Worm (Caenorhabditis elegans) whole organism, L1 larva: Measurements from ENCODE around the gene F58B4.3.

Experiments used
- C04F5.9 ChIP-seq: sonication (generic microtip); optimal IDR thresholded peaks from 2 replicates; lab custom pipeline; 2016; ENCODE audit warnings: missing genetic modification characterization, missing compliant biosample characterization
- C34B4.2 ChIP-seq: sonication (generic microtip); optimal IDR thresholded peaks from 2 replicates; lab custom pipeline; 2017; ENCODE audit warnings: mild to moderate bottlenecking, missing genetic modification characterization, missing compliant biosample characterization
- F16B12.6 ChIP-seq: fragments of 150-350 bp; optimal IDR thresholded peaks from 2 replicates; lab custom pipeline; 2014; ENCODE audit warnings: missing biosample characterization, missing genetic modification characterization
- ceh-8 ChIP-seq: fragments of 200-800 bp; sonication (Bioruptor generic); optimal IDR thresholded peaks from 2 replicates; lab custom pipeline; 2018; ENCODE audit warnings: mild to moderate bottlenecking, missing genetic modification characterization, moderate library complexity, missing compliant biosample characterization
- ceh-90 ChIP-seq: sonication (generic microtip); optimal IDR thresholded peaks from 2 replicates; lab custom pipeline; 2016; ENCODE audit warnings: missing genetic modification characterization, missing compliant biosample characterization
- dpl-1 ChIP-seq, 3 experiments: fragments of 150-350 bp in 2 of 3; sonication (generic microtip) in 1 of 3; optimal IDR thresholded peaks; 2 replicates each; lab custom pipeline; 2014 to 2017; ENCODE audit warnings: missing biosample characterization in 3 of 3, missing genetic modification characterization in 3 of 3, missing genetic modification reagents in 3 of 3
- efl-1 ChIP-seq, 4 experiments: fragments of 150-350 bp; optimal IDR thresholded peaks in 3 of 4; peaks in 1 of 4; 1 replicate in 1 of 4; 2 replicates in 3 of 4; lab custom pipeline; 2014; ENCODE audit warnings: missing biosample characterization in 2 of 4, missing genetic modification characterization in 2 of 4, missing genetic modification reagents in 2 of 4
- egl-27 ChIP-seq, 2 experiments: fragments of 150-350 bp in 1 of 2; sonication (generic microtip); optimal IDR thresholded peaks; 3 replicates each; lab custom pipeline; 2017 to 2018; ENCODE audit warnings: missing biosample characterization in 2 of 2, missing genetic modification characterization in 2 of 2, missing genetic modification reagents in 2 of 2
- elt-2 ChIP-seq: sonication (generic microtip); optimal IDR thresholded peaks from 2 replicates; lab custom pipeline; 2016; ENCODE audit warnings: missing genetic modification characterization, mild to moderate bottlenecking, inconsistent platforms, missing compliant biosample characterization, missing genetic modification reagents
- fkh-8 ChIP-seq: sonication (generic microtip); optimal IDR thresholded peaks from 2 replicates; lab custom pipeline; 2016; ENCODE audit warnings: mild to moderate bottlenecking, missing genetic modification characterization, missing compliant biosample characterization
- grh-1 ChIP-seq: fragments of 200-800 bp; sonication (Bioruptor generic); IDR thresholded peaks from 2 replicates; pipeline ENCODE4 v1.3.6; 2022; ENCODE audit warnings: missing genetic modification reagents, missing genetic modification characterization, missing compliant biosample characterization
- lin-15B ChIP-seq: fragments of 150-350 bp; sonication (generic microtip); optimal IDR thresholded peaks from 3 replicates; lab custom pipeline; 2014; ENCODE audit warnings: missing biosample characterization, missing genetic modification characterization
- lin-35 ChIP-seq, 2 experiments: fragments of 150-350 bp; optimal IDR thresholded peaks; 2 replicates each; lab custom pipeline; 2014; ENCODE audit warnings: missing biosample characterization in 2 of 2, missing genetic modification characterization in 2 of 2, missing genetic modification reagents in 2 of 2
- lir-3 ChIP-seq: sonication (generic microtip); optimal IDR thresholded peaks from 2 replicates; lab custom pipeline; 2016; ENCODE audit warnings: mild to moderate bottlenecking, missing genetic modification characterization, moderate library complexity, missing compliant biosample characterization; ENCODE audit not compliant: poor library complexity
- mdl-1 ChIP-seq, 2 experiments: fragments of 150-350 bp; optimal IDR thresholded peaks; 2 replicates each; lab custom pipeline; 2014 to 2017; ENCODE audit warnings: missing biosample characterization in 2 of 2, missing genetic modification characterization in 2 of 2, inconsistent platforms in 1 of 2
- mef-2 ChIP-seq: fragments of 150-350 bp; optimal IDR thresholded peaks from 2 replicates; lab custom pipeline; 2014; ENCODE audit warnings: missing biosample characterization, missing genetic modification characterization
- mep-1 ChIP-seq: fragments of 150-350 bp; optimal IDR thresholded peaks from 2 replicates; lab custom pipeline; 2014; ENCODE audit warnings: missing biosample characterization, missing genetic modification characterization
- nhr-12 ChIP-seq: sonication (generic microtip); optimal IDR thresholded peaks from 2 replicates; lab custom pipeline; 2017; ENCODE audit warnings: missing biosample characterization, missing genetic modification characterization
- nhr-19 ChIP-seq: fragments of 200-800 bp; sonication (Bioruptor generic); conservative IDR thresholded peaks from 2 replicates; pipeline ENCODE4 v1.3.6; 2022; ENCODE audit warnings: missing genetic modification characterization, missing compliant biosample characterization
- nhr-20 ChIP-seq: sonication (generic microtip); optimal IDR thresholded peaks from 2 replicates; lab custom pipeline; 2016; ENCODE audit warnings: mild to moderate bottlenecking, missing genetic modification characterization, missing compliant biosample characterization
- nhr-28 ChIP-seq: fragments of 150-350 bp; optimal IDR thresholded peaks from 2 replicates; lab custom pipeline; 2014; ENCODE audit warnings: missing biosample characterization, missing genetic modification characterization
- nhr-47 ChIP-seq: sonication (generic microtip); optimal IDR thresholded peaks from 2 replicates; lab custom pipeline; 2016; ENCODE audit warnings: mild to moderate bottlenecking, missing genetic modification characterization, moderate library complexity, missing compliant biosample characterization
- nhr-71 ChIP-seq: sonication (generic microtip); optimal IDR thresholded peaks from 2 replicates; lab custom pipeline; 2016; ENCODE audit warnings: mild to moderate bottlenecking, missing genetic modification characterization, moderate library complexity, missing compliant biosample characterization
- nhr-76 ChIP-seq: sonication (generic microtip); optimal IDR thresholded peaks from 2 replicates; lab custom pipeline; 2017; ENCODE audit warnings: missing biosample characterization, missing genetic modification characterization
- nhr-77 ChIP-seq: fragments of 150-350 bp; optimal IDR thresholded peaks from 2 replicates; lab custom pipeline; 2014; ENCODE audit warnings: missing biosample characterization, missing genetic modification characterization
- nhr-85 ChIP-seq: sonication (generic microtip); peaks from one replicate; lab custom pipeline; 2016; ENCODE audit warnings: missing genetic modification characterization, inconsistent platforms, missing compliant biosample characterization
- nhr-90 ChIP-seq: sonication (generic microtip); optimal IDR thresholded peaks from 2 replicates; lab custom pipeline; 2016; ENCODE audit warnings: mild to moderate bottlenecking, missing genetic modification characterization, missing compliant biosample characterization; ENCODE audit not compliant: poor library complexity
- pag-3 ChIP-seq: sonication (generic microtip); optimal IDR thresholded peaks from 2 replicates; lab custom pipeline; 2017; ENCODE audit warnings: missing genetic modification characterization, mild to moderate bottlenecking, missing compliant biosample characterization, antibody characterized with exemption, borderline replicate concordance; ENCODE audit not compliant: insufficient read depth
- rnt-1 ChIP-seq: sonication (generic microtip); optimal IDR thresholded peaks from 2 replicates; lab custom pipeline; 2016; ENCODE audit warnings: mild to moderate bottlenecking, missing genetic modification characterization, moderate library complexity, missing compliant biosample characterization
- skn-1 ChIP-seq: fragments of 150-350 bp; optimal IDR thresholded peaks from 2 replicates; lab custom pipeline; 2014; ENCODE audit warnings: missing biosample characterization, missing genetic modification characterization
- snu-23 ChIP-seq: sonication (generic microtip); optimal IDR thresholded peaks from 2 replicates; lab custom pipeline; 2016; ENCODE audit warnings: missing genetic modification characterization, missing compliant biosample characterization
- sptf-1 ChIP-seq: fragments of 150-350 bp; optimal IDR thresholded peaks from 2 replicates; lab custom pipeline; 2014; ENCODE audit warnings: missing biosample characterization, missing genetic modification characterization
- sup-37 ChIP-seq: fragments of 200-800 bp; sonication (Bioruptor generic); optimal IDR thresholded peaks from 2 replicates; lab custom pipeline; 2018; ENCODE audit warnings: mild to moderate bottlenecking, missing genetic modification characterization, missing compliant biosample characterization
- unc-86 ChIP-seq: sonication (generic microtip); optimal IDR thresholded peaks from 2 replicates; lab custom pipeline; 2016; ENCODE audit warnings: missing genetic modification characterization, missing compliant biosample characterization
- vab-15 ChIP-seq: sonication (generic microtip); optimal IDR thresholded peaks from 2 replicates; lab custom pipeline; 2017; ENCODE audit warnings: missing genotype, mild to moderate bottlenecking, missing genetic modification characterization, missing compliant biosample characterization
- xbp-1 ChIP-seq: sonication (generic microtip); optimal IDR thresholded peaks from 2 replicates; lab custom pipeline; 2016; ENCODE audit warnings: missing genetic modification characterization, missing compliant biosample characterization
- ztf-11 ChIP-seq, 2 experiments: sonication (generic microtip); optimal IDR thresholded peaks; 2 replicates each; lab custom pipeline; 2016 to 2017; ENCODE audit warnings: missing genetic modification characterization in 2 of 2, missing biosample characterization in 1 of 2, missing compliant biosample characterization in 1 of 2

Gene F58B4.3

ce11 chrV:10953471-10954155, 24.0 kb downstream of the F58B4.3 start (continued):
- TF ChIP-seq nhr-85 (tag; lab: Kevin White, UChicago), result peak; percentile 51
- TF ChIP-seq nhr-90 (tag; lab: Kevin White, UChicago), result peak; percentile 34
- TF ChIP-seq xbp-1 (tag; lab: Kevin White, UChicago), result peak; percentile 4
- TF ChIP-seq sptf-1 (tag; lab: Kevin White, UChicago), result no peak
- TF ChIP-seq mef-2 (tag; lab: Kevin White, UChicago), result no peak
- peak; percentile 50 for TF ChIP-seq lir-3 (tag; lab: Kevin White, UChicago)
- no peak for TF ChIP-seq F16B12.6 (tag; lab: Kevin White, UChicago)
- TF ChIP-seq lin-35 (GFP tag; optimal IDR thresholded peaks at IDR 0.05; lab: Kevin White, UChicago), result peak in 1 of 2 experiments; percentile 19
- no peak for TF ChIP-seq nhr-76 (tag; lab: Kevin White, UChicago)
- 0 out of 2 replicates have a peak, but pooled peaks have one; percentile 20 for TF ChIP-seq nhr-19 (GFP tag; lab: Robert Waterston, UW)
- no peak for TF ChIP-seq pag-3 (tag; lab: Kevin White, UChicago)

- TF ChIP-seq C34B4.2 (tag; lab: Kevin White, UChicago), result no peak
- TF ChIP-seq ztf-11 (tag; optimal IDR thresholded peaks at IDR 0.05; lab: Kevin White, UChicago), result no peak
- no peak for TF ChIP-seq sup-37 (GFP tag; lab: Kevin White, UChicago)
- no peak for TF ChIP-seq mep-1 (tag; lab: Kevin White, UChicago)
- no peak for TF ChIP-seq mef-2 (tag; lab: Kevin White, UChicago)
Measured at ce11 chrV:10954334-10954733, 24.7 kb downstream of the F58B4.3 start, which contains the start of gene clec-221. TSS of gene clec-221 (minus strand) at chrV:10954434.

ce11 chrV:10954832-10955231, 25.2 kb downstream of the F58B4.3 start, which contains the start of gene F17C11.6:
TSS of gene F17C11.6 (plus strand) at chrV:10955121.
- no peak for TF ChIP-seq nhr-77 (tag; lab: Kevin White, UChicago)
- TF ChIP-seq mdl-1 (tag; optimal IDR thresholded peaks at IDR 0.05; lab: Kevin White, UChicago), result no peak
- no peak for TF ChIP-seq dpl-1 (GFP tag; optimal IDR thresholded peaks at IDR 0.05; lab: Kevin White, UChicago)
- TF ChIP-seq, all 84 proteins: peak for 0

ce11 chrV:10955681-10956476, 26.3 kb downstream of the F58B4.3 start, which contains the start of gene F17C11.13:
TSS of gene F17C11.13 (plus strand) at chrV:10955923.
- TF ChIP-seq C04F5.9 (no peak), elt-2 (tag; lab: Kevin White, UChicago) (peak; percentile 11), efl-1 (optimal IDR thresholded peaks at IDR 0.05; lab: Kevin White, UChicago) (no peak), efl-1 (GFP tag; optimal IDR thresholded peaks at IDR 0.05 in 1 of 2; lab: Kevin White, UChicago) (peak in 1 of 2 experiments; percentile 34), nhr-12 (tag; lab: Kevin White, UChicago) (no peak), rnt-1 (tag; lab: Kevin White, UChicago) (no peak), nhr-76 (tag; lab: Kevin White, UChicago) (no peak)

- TF ChIP-seq nhr-77 (tag; lab: Kevin White, UChicago) (no peak), egl-27 (tag; optimal IDR thresholded peaks at IDR 0.05; lab: Kevin White, UChicago) (no peak), efl-1 (optimal IDR thresholded peaks at IDR 0.05; lab: Kevin White, UChicago) (no peak), efl-1 (GFP tag; optimal IDR thresholded peaks at IDR 0.05 in 1 of 2; lab: Kevin White, UChicago) (peak in 1 of 2 experiments; percentile 89), lin-15B (tag; lab: Kevin White, UChicago) (no peak), lir-3 (tag; lab: Kevin White, UChicago) (no peak), elt-2 (tag; lab: Kevin White, UChicago) (peak; percentile 15), grh-1 (GFP tag; lab: Robert Waterston, UW) (no peak), C34B4.2 (tag; lab: Kevin White, UChicago) (no peak), nhr-85 (tag; lab: Kevin White, UChicago) (peak; percentile 58), fkh-8 (tag; lab: Kevin White, UChicago) (no peak), skn-1 (tag; lab: Kevin White, UChicago) (no peak), nhr-20 (peak; percentile 15), vab-15 (tag; lab: Kevin White, UChicago) (no peak), nhr-28 (no peak), unc-86 (tag; lab: Kevin White, UChicago) (no peak), nhr-90 (tag; lab: Kevin White, UChicago) (peak; percentile 50), nhr-71 (tag; lab: Kevin White, UChicago) (peak; percentile 44), nhr-47 (tag; lab: Kevin White, UChicago) (peak; percentile 35), nhr-12 (tag; lab: Kevin White, UChicago) (no peak), ceh-8 (GFP tag; lab: Kevin White, UChicago) (no peak), snu-23 (GFP tag; lab: Kevin White, UChicago) (peak; percentile 14), mdl-1 (tag; optimal IDR thresholded peaks at IDR 0.05; lab: Kevin White, UChicago) (no peak), ceh-90 (tag; lab: Kevin White, UChicago) (no peak)
Measured at ce11 chrV:10958322-10958900, 28.8 kb downstream of the F58B4.3 start, which contains the start of gene pigt-1. TSS of gene pigt-1 (minus strand) at chrV:10958821.
